Fruit fly (Drosophila melanogaster) whole organism, embryonic: ENCODE results near the gene CG43850.

Experiments
- Awh ChIP-seq: fragments of 200-800 bp; sonication (Bioruptor generic); IDR thresholded peaks from 2 replicates; pipeline ENCODE4, ENCODE4 v1.3.6; 2022; ENCODE audit warnings: missing biosample characterization, missing genetic modification characterization
- CG10462 ChIP-seq: fragments of 200-800 bp; sonication (Bioruptor generic); optimal IDR thresholded peaks from 2 replicates; lab custom pipeline; 2016; ENCODE audit warnings: missing biosample characterization, missing genetic modification characterization
- CG10654 ChIP-seq: fragments of 200-800 bp; sonication (Bioruptor generic); optimal IDR thresholded peaks from 2 replicates; lab custom pipeline; 2016; ENCODE audit warnings: missing biosample characterization, missing genetic modification characterization
- CG13775 ChIP-seq: fragments of 200-800 bp; sonication (Bioruptor generic); optimal IDR thresholded peaks from 3 replicates; lab custom pipeline; 2017; ENCODE audit warnings: missing biosample characterization, mild to moderate bottlenecking, missing genetic modification characterization
- CG14965 ChIP-seq: fragments of 200-800 bp; sonication (Bioruptor generic); optimal IDR thresholded peaks from 2 replicates; lab custom pipeline; 2016; ENCODE audit warnings: missing biosample characterization, missing genetic modification characterization, borderline replicate concordance
- CG1792 ChIP-seq: fragments of 200-800 bp; sonication (Bioruptor generic); optimal IDR thresholded peaks from 2 replicates; lab custom pipeline; 2016; ENCODE audit warnings: missing biosample characterization, missing genetic modification characterization
- CG2202 ChIP-seq: fragments of 200-800 bp; sonication (Bioruptor generic); optimal IDR thresholded peaks from 2 replicates; lab custom pipeline; 2018; ENCODE audit warnings: missing biosample characterization, mild to moderate bottlenecking, missing genetic modification characterization
- CG31441 ChIP-seq: fragments of 200-800 bp; sonication (Bioruptor generic); IDR thresholded peaks from 2 replicates; pipeline ENCODE4 v1.3.6; 2022; ENCODE audit warnings: missing biosample characterization, missing genetic modification characterization
- CG34224 ChIP-seq: fragments of 200-800 bp; sonication (Bioruptor generic); IDR thresholded peaks from 3 replicates; pipeline ENCODE4 v1.3.6; 2022; ENCODE audit warnings: missing biosample characterization, missing genetic modification characterization; ENCODE audit not compliant: partially characterized antibody
- CG3838 ChIP-seq: fragments of 200-800 bp; sonication (Bioruptor generic); optimal IDR thresholded peaks from 3 replicates; lab custom pipeline; 2016; ENCODE audit warnings: missing biosample characterization, missing genetic modification characterization
- CG4328 ChIP-seq: fragments of 200-800 bp; sonication (Bioruptor generic); optimal IDR thresholded peaks from 3 replicates; lab custom pipeline; 2017; ENCODE audit warnings: missing biosample characterization, missing genetic modification reagents, missing genetic modification characterization
- CG5245 ChIP-seq: fragments of 200-800 bp; sonication (Bioruptor generic); optimal IDR thresholded peaks from 3 replicates; lab custom pipeline; 2016; ENCODE audit warnings: missing biosample characterization, missing genetic modification characterization
- CG7928 ChIP-seq: fragments of 200-800 bp; sonication (Bioruptor generic); optimal IDR thresholded peaks from 2 replicates; lab custom pipeline; 2017; ENCODE audit warnings: missing biosample characterization, mild to moderate bottlenecking, missing genetic modification characterization
- CG8281 ChIP-seq: fragments of 200-800 bp; sonication (Bioruptor generic); optimal IDR thresholded peaks from 2 replicates; lab custom pipeline; 2018; ENCODE audit warnings: missing biosample characterization, mild to moderate bottlenecking, missing genetic modification characterization, moderate library complexity
- CG9817 ChIP-seq: fragments of 200-800 bp; sonication (Bioruptor generic); optimal IDR thresholded peaks from 2 replicates; lab custom pipeline; 2018; ENCODE audit warnings: missing biosample characterization, mild to moderate bottlenecking, missing genetic modification characterization, moderate library complexity
- Dad ChIP-seq: fragments of 200-800 bp; sonication (Bioruptor generic); optimal IDR thresholded peaks from 3 replicates; lab custom pipeline; 2016; ENCODE audit warnings: missing biosample characterization, missing genetic modification characterization
- Deaf1 ChIP-seq: fragments of 200-800 bp; optimal IDR thresholded peaks from 3 replicates; lab custom pipeline; 2019; ENCODE audit warnings: missing biosample characterization, mild to moderate bottlenecking, missing genetic modification characterization, moderate library complexity
- Dfd ChIP-seq, 2 experiments: fragments of >200 bp; optimal IDR thresholded peaks; 2 replicates each; lab custom pipeline; 2017; ENCODE audit warnings: missing biosample characterization in 2 of 2, missing genetic modification characterization in 2 of 2
- Ets65A ChIP-seq: fragments of 200-800 bp; sonication (Bioruptor generic); peaks from one replicate; lab custom pipeline; 2016; ENCODE audit warnings: missing biosample characterization, missing genetic modification characterization
- HHEX ChIP-seq: fragments of 200-800 bp; sonication (Bioruptor generic); optimal IDR thresholded peaks from 3 replicates; lab custom pipeline; 2017; ENCODE audit warnings: missing biosample characterization, mild to moderate bottlenecking, missing genetic modification characterization, missing genetic modification reagents
- HLH3B ChIP-seq: fragments of 200-800 bp; sonication (Bioruptor generic); IDR thresholded peaks from 2 replicates; pipeline ENCODE4 v1.3.6; 2022; ENCODE audit warnings: missing biosample characterization, missing genetic modification characterization
- Hey ChIP-seq: fragments of 200-800 bp; sonication (Bioruptor generic); optimal IDR thresholded peaks from 3 replicates; lab custom pipeline; 2018; ENCODE audit warnings: missing biosample characterization, mild to moderate bottlenecking, missing genetic modification characterization
- HmgD ChIP-seq: fragments of 200-800 bp; sonication (Bioruptor generic); optimal IDR thresholded peaks from 3 replicates; lab custom pipeline; 2016; ENCODE audit warnings: missing biosample characterization, missing genetic modification characterization
- Mes4 ChIP-seq: fragments of 200-800 bp; sonication (Bioruptor generic); optimal IDR thresholded peaks from 2 replicates; lab custom pipeline; 2016; ENCODE audit warnings: missing biosample characterization, missing genetic modification characterization
- Poxn ChIP-seq: fragments of 200-800 bp; sonication (Bioruptor generic); IDR thresholded peaks from 2 replicates; pipeline ENCODE4 v1.3.6; 2022; ENCODE audit warnings: missing biosample characterization, missing genetic modification characterization
- Ptx1 ChIP-seq: fragments of 200-800 bp; sonication (Bioruptor generic); IDR thresholded peaks from 2 replicates; pipeline ENCODE4 v1.3.6; 2022; ENCODE audit warnings: missing biosample characterization, missing genetic modification characterization
- Trl ChIP-seq, 3 experiments: fragments of >200 bp in 2 of 3; fragments of 200-800 bp in 1 of 3; sonication (Bioruptor generic) in 1 of 3; optimal IDR thresholded peaks; 2 replicates in 1 of 3; 3 replicates in 2 of 3; lab custom pipeline; 2016 to 2017; ENCODE audit warnings: missing biosample characterization in 1 of 3, missing genetic modification characterization in 1 of 3
- ab ChIP-seq: fragments of 200-800 bp; sonication (Bioruptor generic); optimal IDR thresholded peaks from 2 replicates; lab custom pipeline; 2016; ENCODE audit warnings: missing biosample characterization, missing genetic modification characterization
- abd-A ChIP-seq: fragments of 200-800 bp; sonication (Bioruptor generic); optimal IDR thresholded peaks from 3 replicates; lab custom pipeline; 2019; ENCODE audit warnings: missing biosample characterization, mild to moderate bottlenecking, missing genetic modification characterization, moderate library complexity
- bab2 ChIP-seq: fragments of 200-800 bp; sonication (Bioruptor generic); optimal IDR thresholded peaks from 2 replicates; lab custom pipeline; 2016; ENCODE audit warnings: missing biosample characterization, missing genetic modification characterization
- cad ChIP-seq: fragments of >200 bp; optimal IDR thresholded peaks from 2 replicates; lab custom pipeline; 2017; ENCODE audit warnings: missing biosample characterization, missing genetic modification characterization
- cas ChIP-seq: fragments of 200-800 bp; sonication (Bioruptor generic); IDR thresholded peaks from 2 replicates; pipeline ENCODE4 v1.3.6; 2022; ENCODE audit warnings: missing biosample characterization, missing genetic modification characterization
- caup ChIP-seq: fragments of 200-800 bp; sonication (Bioruptor generic); optimal IDR thresholded peaks from 3 replicates; lab custom pipeline; 2017; ENCODE audit warnings: missing biosample characterization, mild to moderate bottlenecking, missing genetic modification characterization, moderate library complexity; ENCODE audit not compliant: severe bottlenecking
- chn ChIP-seq: fragments of 200-800 bp; sonication (Bioruptor generic); optimal IDR thresholded peaks from 2 replicates; lab custom pipeline; 2016; ENCODE audit warnings: missing biosample characterization, missing genetic modification characterization
- cwo ChIP-seq: fragments of 200-800 bp; sonication (Bioruptor generic); optimal IDR thresholded peaks from 3 replicates; lab custom pipeline; 2017; ENCODE audit warnings: missing biosample characterization, missing genetic modification characterization, mild to moderate bottlenecking, moderate library complexity, missing genetic modification reagents
- en ChIP-seq: fragments of 200-800 bp; sonication (Bioruptor generic); optimal IDR thresholded peaks from 2 replicates; lab custom pipeline; 2016; ENCODE audit warnings: missing biosample characterization, missing genetic modification characterization
- fd102C ChIP-seq: fragments of 200-800 bp; sonication (Bioruptor generic); optimal IDR thresholded peaks from 2 replicates; lab custom pipeline; 2018; ENCODE audit warnings: missing biosample characterization, mild to moderate bottlenecking, missing genetic modification characterization, moderate library complexity
- hb ChIP-seq: fragments of 200-800 bp; sonication (Bioruptor generic); IDR thresholded peaks from 3 replicates; pipeline ENCODE4 v1.3.6; 2022; ENCODE audit warnings: missing biosample characterization, missing genetic modification characterization; ENCODE audit not compliant: partially characterized antibody
- ind ChIP-seq: fragments of 200-800 bp; sonication (Bioruptor generic); optimal IDR thresholded peaks from 3 replicates; lab custom pipeline; 2016; ENCODE audit warnings: missing biosample characterization, missing genetic modification characterization
- kay ChIP-seq: fragments of 200-800 bp; sonication (Bioruptor generic); optimal IDR thresholded peaks from 2 replicates; lab custom pipeline; 2016; ENCODE audit warnings: missing biosample characterization, missing genetic modification characterization
- lab ChIP-seq: fragments of 200-800 bp; sonication (Bioruptor generic); optimal IDR thresholded peaks from 3 replicates; lab custom pipeline; 2017; ENCODE audit warnings: missing biosample characterization, missing genetic modification characterization, mild to moderate bottlenecking, moderate library complexity, missing genetic modification reagents
- lmd ChIP-seq: fragments of 200-800 bp; sonication (Bioruptor generic); IDR thresholded peaks from 2 replicates; pipeline ENCODE4 v1.3.6; 2022; ENCODE audit warnings: missing biosample characterization, missing genetic modification characterization
- org-1 ChIP-seq: fragments of 200-800 bp; sonication (Bioruptor generic); optimal IDR thresholded peaks from 2 replicates; lab custom pipeline; 2017; ENCODE audit warnings: missing biosample characterization, missing genetic modification characterization
- peb ChIP-seq: fragments of 200-800 bp; sonication (Bioruptor generic); IDR thresholded peaks from 2 replicates; pipeline ENCODE4 v1.3.6; 2022; ENCODE audit warnings: missing biosample characterization, missing genetic modification characterization
- prd ChIP-seq, 3 experiments: fragments of >200 bp in 2 of 3; fragments of 200-800 bp in 1 of 3; sonication (Bioruptor generic) in 1 of 3; optimal IDR thresholded peaks in 2 of 3; IDR thresholded peaks in 1 of 3; 2 replicates in 2 of 3; 3 replicates in 1 of 3; pipeline versions ENCODE4 v1.3.6 to Lab custom; 2017 to 2022; ENCODE audit warnings: missing biosample characterization in 1 of 3, missing genetic modification characterization in 1 of 3
- pzg ChIP-seq: fragments of 200-800 bp; sonication (Bioruptor generic); optimal IDR thresholded peaks from 3 replicates; lab custom pipeline; 2018; ENCODE audit warnings: missing biosample characterization, mild to moderate bottlenecking, missing genetic modification characterization, moderate library complexity
- row ChIP-seq: fragments of 200-800 bp; sonication (Bioruptor generic); IDR thresholded peaks from 3 replicates; pipeline ENCODE4 v1.3.6; 2022; ENCODE audit warnings: missing biosample characterization, missing genetic modification characterization
- run ChIP-seq: fragments of 200-800 bp; sonication (Bioruptor generic); optimal IDR thresholded peaks from 3 replicates; lab custom pipeline; 2018; ENCODE audit warnings: missing biosample characterization, mild to moderate bottlenecking, missing genetic modification characterization
- ssp ChIP-seq: fragments of 200-800 bp; sonication (Bioruptor generic); IDR thresholded peaks from 2 replicates; pipeline ENCODE4 v1.3.6; 2022; ENCODE audit warnings: missing biosample characterization, missing genetic modification characterization
- trem ChIP-seq: fragments of 200-800 bp; optimal IDR thresholded peaks from 3 replicates; lab custom pipeline; 2019; ENCODE audit warnings: missing biosample characterization, mild to moderate bottlenecking, missing genetic modification characterization, moderate library complexity
- ttk ChIP-seq: fragments of 200-800 bp; sonication (Bioruptor generic); IDR thresholded peaks from 2 replicates; pipeline ENCODE4 v2.1.2; 2022; ENCODE audit warnings: missing biosample characterization, missing genetic modification characterization

The CG43850 gene

dm6 chr2L:13370762-13371161, 44.5 kb upstream of the CG43850 start, which contains the start of gene ND-B22 (continued):
- no peak for TF ChIP-seq en (GFP tag; lab: Kevin White, UChicago)
- TF ChIP-seq ab (GFP tag; lab: Kevin White, UChicago): no peak
- TF ChIP-seq CG3838 (GFP tag; lab: Kevin White, UChicago): no peak
- TF ChIP-seq HLH3B: no peak
- TF ChIP-seq cas (GFP tag; lab: Robert Waterston, UW): no peak
- peak; percentile 50 for TF ChIP-seq Dad
- no peak for TF ChIP-seq CG8281 (tag; lab: Kevin White, UChicago)
- TF ChIP-seq HHEX (GFP tag; lab: Kevin White, UChicago): peak; percentile 47
- no peak for TF ChIP-seq abd-A (tag; lab: Kevin White, UChicago)
- TF ChIP-seq CG14965 (GFP tag; lab: Kevin White, UChicago): no peak
- peak; percentile 6 for TF ChIP-seq bab2 (GFP tag; lab: Kevin White, UChicago)
- TF ChIP-seq Trl (optimal IDR thresholded peaks at IDR 0.05; lab: Kevin White, UChicago): no peak
- peak; percentile 31 for TF ChIP-seq Trl (GFP tag; optimal IDR thresholded peaks at IDR 0.05; lab: Kevin White, UChicago)
- TF ChIP-seq CG31441: peak; percentile 39; the same call in 1 of the 2 replicates
- TF ChIP-seq org-1 (GFP tag; lab: Kevin White, UChicago): no peak
- TF ChIP-seq ind: peak; percentile 46
- TF ChIP-seq caup: peak; percentile 69
- no peak for TF ChIP-seq HmgD (GFP tag; lab: Kevin White, UChicago)
- no peak for TF ChIP-seq CG2202 (tag; lab: Kevin White, UChicago)
- TF ChIP-seq fd102C (GFP tag; lab: Kevin White, UChicago): no peak
- no peak for TF ChIP-seq Deaf1 (tag; lab: Kevin White, UChicago)
- TF ChIP-seq CG10654 (GFP tag; lab: Kevin White, UChicago): peak; percentile 31
- peak; percentile 57 for TF ChIP-seq lab (GFP tag; lab: Kevin White, UChicago)
- 0 out of 3 replicates have a peak, but pooled peaks have one; percentile 28 for TF ChIP-seq hb (GFP tag; lab: Robert Waterston, UW)
- TF ChIP-seq Ets65A (GFP tag; lab: Kevin White, UChicago): no peak
- no peak for TF ChIP-seq CG1792 (GFP tag; lab: Kevin White, UChicago)
- no peak for TF ChIP-seq ssp
- TF ChIP-seq cwo (GFP tag; lab: Kevin White, UChicago): no peak
- no peak for TF ChIP-seq CG10462 (GFP tag; lab: Kevin White, UChicago)
- no peak for TF ChIP-seq Awh (GFP tag; lab: Robert Waterston, UW)
- peak; percentile 30 for TF ChIP-seq chn (GFP tag; lab: Kevin White, UChicago)
- peak; percentile 25 for TF ChIP-seq CG5245 (GFP tag; lab: Kevin White, UChicago)
- TF ChIP-seq ttk (GFP tag; lab: Robert Waterston, UW): no peak
- no peak for TF ChIP-seq Poxn
- no peak for TF ChIP-seq CG13775 (GFP tag; lab: Kevin White, UChicago)
- no peak for TF ChIP-seq Dfd (GFP tag; optimal IDR thresholded peaks at IDR 0.05; lab: Kevin White, UChicago)
- no peak for TF ChIP-seq CG7928
- peak; percentile 52; the same call in 1 of the 3 replicates for TF ChIP-seq CG34224
- TF ChIP-seq pzg: peak; percentile 76
- TF ChIP-seq lmd: no peak
- no peak for TF ChIP-seq prd (optimal IDR thresholded peaks at IDR 0.05; lab: Kevin White, UChicago)
- TF ChIP-seq prd (GFP tag; IDR thresholded peaks at IDR 0.05; lab: Robert Waterston, UW): 0 out of 3 replicates have a peak, but pooled peaks have one; percentile 7
- TF ChIP-seq cad (GFP tag; lab: Kevin White, UChicago): no peak
- peak; percentile 31; the same call in 1 of the 3 replicates for TF ChIP-seq row
- no peak for TF ChIP-seq CG4328 (GFP tag; lab: Kevin White, UChicago)
- no peak for TF ChIP-seq kay (GFP tag; lab: Kevin White, UChicago)
- TF ChIP-seq trem (tag; lab: Kevin White, UChicago): peak; percentile 39
- no peak for TF ChIP-seq Hey (tag; lab: Kevin White, UChicago)
- peak; percentile 40 for TF ChIP-seq CG9817 (tag; lab: Kevin White, UChicago)
- TF ChIP-seq run: peak; percentile 12
- TF ChIP-seq peb: no peak
- no peak for TF ChIP-seq Mes4 (GFP tag; lab: Kevin White, UChicago)
- TF ChIP-seq Ptx1 (GFP tag; lab: Robert Waterston, UW): peak; percentile 36; the same call in 1 of the 2 replicates
